Fruit fly (Drosophila melanogaster): Measurements from ENCODE around the gene ECSIT.

- no peak for TF ChIP-seq Sin3A (optimal IDR thresholded peaks at IDR 0.05)
- TF ChIP-seq psq (optimal IDR thresholded peaks at IDR 0.05), result no peak
- TF ChIP-seq insv (optimal IDR thresholded peaks at IDR 0.05), result no peak
- TF ChIP-seq h (optimal IDR thresholded peaks at IDR 0.05), result no peak
These were observed 12.9 kb upstream of the ECSIT start for dm6 chr3R:5843516-5843915.
